Fruit fly (Drosophila melanogaster) whole organism, wandering third instar larva: Measurements from ENCODE around the gene Myo61F.

Experiments used
- Abd-B ChIP-seq: fragments of >200 bp; optimal IDR thresholded peaks from 2 replicates; lab custom pipeline; 2017; ENCODE audit warnings: missing biosample characterization, missing genetic modification characterization
- CrebA ChIP-seq: fragments of 200-800 bp; sonication (Bioruptor generic); optimal IDR thresholded peaks from 2 replicates; lab custom pipeline; 2016; ENCODE audit warnings: missing biosample characterization, mild to moderate bottlenecking, missing genetic modification characterization, borderline replicate concordance
- Dfd ChIP-seq: fragments of >200 bp; optimal IDR thresholded peaks from 2 replicates; lab custom pipeline; 2017; ENCODE audit warnings: missing biosample characterization, missing genetic modification characterization
- Hr78 ChIP-seq: fragments of >200 bp; optimal IDR thresholded peaks from 2 replicates; lab custom pipeline; 2017; ENCODE audit warnings: missing biosample characterization, missing genetic modification characterization
- Jra ChIP-seq: sonication (Bioruptor generic); optimal IDR thresholded peaks from 2 replicates; lab custom pipeline; 2016; ENCODE audit warnings: missing biosample characterization, missing genetic modification characterization
- OdsH ChIP-seq: fragments of 200-800 bp; sonication (Bioruptor generic); optimal IDR thresholded peaks from 2 replicates; lab custom pipeline; 2016; ENCODE audit warnings: missing biosample characterization, mild to moderate bottlenecking, missing genetic modification characterization
- Rel ChIP-seq, 2 experiments: fragments of 200-800 bp; sonication (Bioruptor generic) in 1 of 2; optimal IDR thresholded peaks; 2 replicates in 1 of 2; 3 replicates in 1 of 2; lab custom pipeline; 2016 to 2019; ENCODE audit warnings: mild to moderate bottlenecking in 2 of 2, missing biosample characterization in 2 of 2, missing genetic modification characterization in 2 of 2, moderate library complexity in 1 of 2
- dsf ChIP-seq: sonication (Bioruptor generic); optimal IDR thresholded peaks from 2 replicates; lab custom pipeline; 2016; ENCODE audit warnings: missing biosample characterization, missing genetic modification characterization, borderline replicate concordance
- h ChIP-seq: fragments of 200-800 bp; sonication (Bioruptor generic); optimal IDR thresholded peaks from 3 replicates; lab custom pipeline; 2016; ENCODE audit warnings: missing biosample characterization, mild to moderate bottlenecking, missing genetic modification characterization
- pan ChIP-seq: fragments of >200 bp; optimal IDR thresholded peaks from 2 replicates; lab custom pipeline; 2017
- psq ChIP-seq: fragments of 200-800 bp; sonication (Bioruptor generic); optimal IDR thresholded peaks from 3 replicates; lab custom pipeline; 2017; ENCODE audit warnings: missing biosample characterization, mild to moderate bottlenecking, missing genetic modification characterization, moderate library complexity
- sage ChIP-seq: fragments of 200-800 bp; sonication (Bioruptor generic); optimal IDR thresholded peaks from 2 replicates; lab custom pipeline; 2016; ENCODE audit warnings: missing biosample characterization, mild to moderate bottlenecking, missing genetic modification characterization
- tai ChIP-seq: sonication (Bioruptor generic); optimal IDR thresholded peaks from 2 replicates; lab custom pipeline; 2016; ENCODE audit warnings: missing biosample characterization, missing genetic modification characterization
- usp ChIP-seq: fragments of >200 bp; optimal IDR thresholded peaks from 2 replicates; lab custom pipeline; 2017; ENCODE audit warnings: missing biosample characterization, missing genetic modification characterization

DNA sequence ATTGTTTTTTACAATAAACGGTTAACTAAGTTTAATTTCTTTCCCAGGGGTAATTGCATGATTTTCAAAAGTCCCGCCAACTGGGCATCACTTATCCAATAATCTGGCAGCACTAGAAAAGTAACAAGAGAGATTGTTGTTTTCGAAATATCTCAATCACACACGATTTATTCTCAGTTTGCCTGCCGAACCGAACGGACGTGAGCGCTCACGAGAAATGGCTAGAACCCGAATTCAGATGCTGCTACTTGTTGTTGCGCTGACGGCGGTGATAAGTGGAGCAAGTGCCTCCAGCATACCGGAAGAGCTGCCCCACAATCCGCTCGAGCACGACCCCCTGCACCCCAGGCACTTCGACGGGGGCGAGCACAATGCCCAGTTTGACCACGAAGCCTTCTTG, 19.8 kb upstream of the Myo61F start, which contains the start of gene scf:
- TF ChIP-seq CrebA (no peak), Rel (GFP tag; optimal IDR thresholded peaks at IDR 0.05; lab: Kevin White, UChicago) (no peak), Rel (tag; optimal IDR thresholded peaks at IDR 0.05; lab: Kevin White, UChicago) (peak; percentile 58), OdsH (no peak), Jra (GFP tag; lab: Kevin White, UChicago) (no peak), Abd-B (GFP tag; lab: Kevin White, UChicago) (no peak), psq (no peak), h (no peak), usp (GFP tag; lab: Kevin White, UChicago) (no peak), dsf (no peak), sage (GFP tag; lab: Kevin White, UChicago) (no peak), Hr78 (GFP tag; lab: Kevin White, UChicago) (no peak), Dfd (GFP tag; lab: Kevin White, UChicago) (no peak), tai (GFP tag; lab: Kevin White, UChicago) (no peak), pan (no peak)
